Fruit fly (Drosophila melanogaster): ENCODE measurements around the gene dar1.

dm6 chr3L:3684004-3684403 lies 57.9 kb downstream of the dar1 start:
- TF ChIP-seq dl (GFP tag; optimal IDR thresholded peaks at IDR 0.05; ENCODE audit: insufficient read depth in 1 of 2, partially characterized antibody in 2 of 2): no peak
- TF ChIP-seq usp (GFP tag; optimal IDR thresholded peaks at IDR 0.05): no peak
- no peak for TF ChIP-seq sage (GFP tag; optimal IDR thresholded peaks at IDR 0.05)
- no peak for TF ChIP-seq Hr78 (GFP tag; optimal IDR thresholded peaks at IDR 0.05)
- no peak for TF ChIP-seq N (GFP tag; optimal IDR thresholded peaks at IDR 0.05)
- no peak for TF ChIP-seq CG9705 (GFP tag; optimal IDR thresholded peaks at IDR 0.05)
- no peak for TF ChIP-seq lola (GFP tag; optimal IDR thresholded peaks at IDR 0.05)
- no peak for TF ChIP-seq h (GFP tag; optimal IDR thresholded peaks at IDR 0.05)
- no peak for TF ChIP-seq psq (GFP tag; optimal IDR thresholded peaks at IDR 0.05)
- no peak for TF ChIP-seq foxo (GFP tag; optimal IDR thresholded peaks at IDR 0.05)
- TF ChIP-seq rgr (GFP tag; optimal IDR thresholded peaks at IDR 0.05): no peak
- no peak for TF ChIP-seq brk (GFP tag; optimal IDR thresholded peaks at IDR 0.05)
- TF ChIP-seq dsf (GFP tag; optimal IDR thresholded peaks at IDR 0.05; ENCODE audit: borderline replicate concordance): no peak
- no peak for TF ChIP-seq Dfd (GFP tag; optimal IDR thresholded peaks at IDR 0.05)
